Fruit fly (Drosophila melanogaster) whole organism, prepupa: Measurements from ENCODE around the gene CG7695.
A peak's percentile ranks its signal among the peaks of the same experiment; 100 is the strongest.

Experiments used
- Blimp-1 ChIP-seq: fragments of 200-800 bp; sonication (Bioruptor generic); optimal IDR thresholded peaks from 3 replicates; lab custom pipeline; 2017; ENCODE audit warnings: missing biosample characterization, missing genetic modification characterization, mild to moderate bottlenecking, moderate library complexity, missing genetic modification reagents
- CG10669 ChIP-seq: fragments of 200-800 bp; sonication (Bioruptor generic); optimal IDR thresholded peaks from 3 replicates; lab custom pipeline; 2018; ENCODE audit warnings: missing biosample characterization, mild to moderate bottlenecking, missing genetic modification characterization, moderate library complexity
- CG11294 ChIP-seq: fragments of 200-800 bp; sonication (Bioruptor generic); IDR thresholded peaks from 2 replicates; pipeline ENCODE4 v1.3.6; 2022; ENCODE audit warnings: missing biosample characterization, missing genetic modification characterization
- CG11902 ChIP-seq: fragments of 200-800 bp; sonication (Bioruptor generic); optimal IDR thresholded peaks from 3 replicates; lab custom pipeline; 2016; ENCODE audit warnings: missing biosample characterization, missing genetic modification characterization
- CG15336 ChIP-seq: fragments of 200-800 bp; sonication (Bioruptor generic); IDR thresholded peaks from 2 replicates; pipeline ENCODE4 v1.3.6; 2022; ENCODE audit warnings: missing biosample characterization, missing genetic modification characterization
- CG16779 ChIP-seq: fragments of 200-800 bp; sonication (Bioruptor generic); optimal IDR thresholded peaks from 3 replicates; lab custom pipeline; 2017; ENCODE audit warnings: missing biosample characterization, mild to moderate bottlenecking, missing genetic modification characterization
- CG3032 ChIP-seq: fragments of 200-800 bp; optimal IDR thresholded peaks from 2 replicates; lab custom pipeline; 2019; ENCODE audit warnings: missing biosample characterization, mild to moderate bottlenecking, missing genetic modification characterization, moderate library complexity
- CG31627 ChIP-seq: fragments of 200-800 bp; sonication (Bioruptor generic); optimal IDR thresholded peaks from 3 replicates; lab custom pipeline; 2016; ENCODE audit warnings: missing biosample characterization, missing genetic modification characterization
- CG32006 ChIP-seq: fragments of 200-800 bp; sonication (Bioruptor generic); optimal IDR thresholded peaks from 3 replicates; lab custom pipeline; 2017; ENCODE audit warnings: missing biosample characterization, mild to moderate bottlenecking, missing genetic modification characterization
- CG34406 ChIP-seq: fragments of 200-800 bp; sonication (Bioruptor generic); optimal IDR thresholded peaks from 3 replicates; lab custom pipeline; 2016; ENCODE audit warnings: missing biosample characterization, missing genetic modification characterization
- CG4318 ChIP-seq: fragments of 200-800 bp; sonication (Bioruptor generic); optimal IDR thresholded peaks from 3 replicates; lab custom pipeline; 2017; ENCODE audit warnings: missing biosample characterization, mild to moderate bottlenecking, missing genetic modification characterization
- CG6163 ChIP-seq: fragments of 200-800 bp; sonication (Bioruptor generic); IDR thresholded peaks from 3 replicates; pipeline ENCODE4 v1.3.6; 2022; ENCODE audit warnings: missing biosample characterization, missing genetic modification characterization
- CG6276 ChIP-seq: fragments of 200-800 bp; sonication (Bioruptor generic); optimal IDR thresholded peaks from 2 replicates; lab custom pipeline; 2017; ENCODE audit warnings: missing biosample characterization, mild to moderate bottlenecking, missing genetic modification characterization
- CG6792 ChIP-seq: fragments of 200-800 bp; sonication (Bioruptor generic); optimal IDR thresholded peaks from 3 replicates; lab custom pipeline; 2016; ENCODE audit warnings: missing biosample characterization, missing genetic modification characterization
- CG6808 ChIP-seq: fragments of 200-800 bp; sonication (Bioruptor generic); optimal IDR thresholded peaks from 3 replicates; lab custom pipeline; 2017; ENCODE audit warnings: missing biosample characterization, missing genetic modification characterization, mild to moderate bottlenecking, moderate library complexity, missing genetic modification reagents
- CG7368 ChIP-seq: fragments of 200-800 bp; sonication (Bioruptor generic); optimal IDR thresholded peaks from 3 replicates; lab custom pipeline; 2016; ENCODE audit warnings: missing biosample characterization, missing genetic modification characterization
- CG8119 ChIP-seq: fragments of 200-800 bp; sonication (Bioruptor generic); IDR thresholded peaks from 3 replicates; pipeline ENCODE4 v1.3.6; 2022; ENCODE audit warnings: missing biosample characterization, missing genetic modification characterization
- CG8632 ChIP-seq: fragments of 200-800 bp; sonication (Bioruptor generic); optimal IDR thresholded peaks from 3 replicates; lab custom pipeline; 2016; ENCODE audit warnings: missing biosample characterization, missing genetic modification characterization
- CG9139 ChIP-seq: fragments of 200-800 bp; sonication (Bioruptor generic); optimal IDR thresholded peaks from 3 replicates; lab custom pipeline; 2017; ENCODE audit warnings: missing biosample characterization, mild to moderate bottlenecking, missing genetic modification characterization
- Eip75B ChIP-seq: fragments of 200-800 bp; sonication (Bioruptor generic); optimal IDR thresholded peaks from 3 replicates; lab custom pipeline; 2016; ENCODE audit warnings: missing biosample characterization, missing genetic modification characterization
- Eip93F ChIP-seq: fragments of 200-800 bp; sonication (Bioruptor generic); optimal IDR thresholded peaks from 2 replicates; lab custom pipeline; 2016; ENCODE audit warnings: missing biosample characterization, mild to moderate bottlenecking, missing genetic modification characterization
- Ets21C ChIP-seq: fragments of 200-800 bp; sonication (Bioruptor generic); optimal IDR thresholded peaks from 3 replicates; lab custom pipeline; 2016; ENCODE audit warnings: missing biosample characterization, missing genetic modification characterization
- Ets96B ChIP-seq: fragments of 200-800 bp; optimal IDR thresholded peaks from 2 replicates; lab custom pipeline; 2019; ENCODE audit warnings: missing biosample characterization, mild to moderate bottlenecking, missing genetic modification characterization, moderate library complexity
- Hr38 ChIP-seq: sonication (Bioruptor generic); optimal IDR thresholded peaks from 2 replicates; lab custom pipeline; 2016; ENCODE audit warnings: missing biosample characterization, missing genetic modification characterization
- Hr39 ChIP-seq: fragments of 200-800 bp; sonication (Bioruptor generic); optimal IDR thresholded peaks from 2 replicates; lab custom pipeline; 2016; ENCODE audit warnings: missing biosample characterization, missing genetic modification characterization
- Lpt ChIP-seq: fragments of 200-800 bp; sonication (Bioruptor generic); optimal IDR thresholded peaks from 3 replicates; lab custom pipeline; 2016; ENCODE audit warnings: missing biosample characterization, missing genetic modification characterization
- Met ChIP-seq: fragments of 200-800 bp; sonication (Bioruptor generic); optimal IDR thresholded peaks from 3 replicates; lab custom pipeline; 2016; ENCODE audit warnings: missing biosample characterization, missing genetic modification characterization
- OdsH ChIP-seq: fragments of 200-800 bp; sonication (Bioruptor generic); optimal IDR thresholded peaks from 3 replicates; lab custom pipeline; 2016; ENCODE audit warnings: missing biosample characterization, missing genetic modification characterization
- achi ChIP-seq: fragments of 200-800 bp; sonication (Bioruptor generic); optimal IDR thresholded peaks from 3 replicates; lab custom pipeline; 2016; ENCODE audit warnings: missing biosample characterization, missing genetic modification characterization
- acj6 ChIP-seq: fragments of 200-800 bp; sonication (Bioruptor generic); optimal IDR thresholded peaks from 3 replicates; lab custom pipeline; 2016; ENCODE audit warnings: missing biosample characterization, missing genetic modification characterization
- dac ChIP-seq: fragments of 200-800 bp; sonication (Bioruptor generic); optimal IDR thresholded peaks from 2 replicates; lab custom pipeline; 2017; ENCODE audit warnings: missing biosample characterization, mild to moderate bottlenecking, missing genetic modification characterization
- dsx ChIP-seq: fragments of 200-800 bp; optimal IDR thresholded peaks from 3 replicates; lab custom pipeline; 2019; ENCODE audit warnings: missing biosample characterization, mild to moderate bottlenecking, missing genetic modification characterization, moderate library complexity; ENCODE audit not compliant: poor library complexity, severe bottlenecking
- eg ChIP-seq: fragments of 200-800 bp; sonication (Bioruptor generic); IDR thresholded peaks from 3 replicates; pipeline ENCODE4 v1.3.6; 2022; ENCODE audit warnings: missing biosample characterization, missing genetic modification characterization
- esn ChIP-seq: fragments of 200-800 bp; sonication (Bioruptor generic); optimal IDR thresholded peaks from 2 replicates; lab custom pipeline; 2016; ENCODE audit warnings: missing biosample characterization, mild to moderate bottlenecking, missing genetic modification characterization, moderate library complexity
- fd59A ChIP-seq: fragments of 200-800 bp; sonication (Bioruptor generic); optimal IDR thresholded peaks from 2 replicates; lab custom pipeline; 2017; ENCODE audit warnings: missing biosample characterization, mild to moderate bottlenecking, missing genetic modification characterization, missing genetic modification reagents
- fd85E ChIP-seq: fragments of 200-800 bp; sonication (Bioruptor generic); optimal IDR thresholded peaks from 3 replicates; lab custom pipeline; 2016; ENCODE audit warnings: missing biosample characterization, missing genetic modification characterization
- lz ChIP-seq: fragments of 200-800 bp; sonication (Bioruptor generic); optimal IDR thresholded peaks from 3 replicates; lab custom pipeline; 2016; ENCODE audit warnings: missing biosample characterization, missing genetic modification characterization
- pdm3 ChIP-seq: fragments of 200-800 bp; sonication (Bioruptor generic); optimal IDR thresholded peaks from 3 replicates; lab custom pipeline; 2016; ENCODE audit warnings: missing biosample characterization, missing genetic modification characterization
- spab ChIP-seq: fragments of 200-800 bp; sonication (Bioruptor generic); optimal IDR thresholded peaks from 2 replicates; lab custom pipeline; 2017; ENCODE audit warnings: missing biosample characterization, mild to moderate bottlenecking, missing genetic modification characterization, missing genetic modification reagents
- ss ChIP-seq, 2 experiments: fragments of 200-800 bp; sonication (Bioruptor generic); optimal IDR thresholded peaks; 2 replicates in 1 of 2; 3 replicates in 1 of 2; lab custom pipeline; 2017 to 2018; ENCODE audit warnings: mild to moderate bottlenecking in 2 of 2, missing biosample characterization in 2 of 2, missing genetic modification characterization in 2 of 2, moderate library complexity in 1 of 2
- topi ChIP-seq: fragments of 200-800 bp; sonication (Bioruptor generic); optimal IDR thresholded peaks from 3 replicates; lab custom pipeline; 2016; ENCODE audit warnings: missing biosample characterization, missing genetic modification characterization
- vri ChIP-seq: fragments of 200-800 bp; sonication (Bioruptor generic); optimal IDR thresholded peaks from 3 replicates; lab custom pipeline; 2016; ENCODE audit warnings: missing biosample characterization, mild to moderate bottlenecking, missing genetic modification characterization

Gene CG7695

DNA sequence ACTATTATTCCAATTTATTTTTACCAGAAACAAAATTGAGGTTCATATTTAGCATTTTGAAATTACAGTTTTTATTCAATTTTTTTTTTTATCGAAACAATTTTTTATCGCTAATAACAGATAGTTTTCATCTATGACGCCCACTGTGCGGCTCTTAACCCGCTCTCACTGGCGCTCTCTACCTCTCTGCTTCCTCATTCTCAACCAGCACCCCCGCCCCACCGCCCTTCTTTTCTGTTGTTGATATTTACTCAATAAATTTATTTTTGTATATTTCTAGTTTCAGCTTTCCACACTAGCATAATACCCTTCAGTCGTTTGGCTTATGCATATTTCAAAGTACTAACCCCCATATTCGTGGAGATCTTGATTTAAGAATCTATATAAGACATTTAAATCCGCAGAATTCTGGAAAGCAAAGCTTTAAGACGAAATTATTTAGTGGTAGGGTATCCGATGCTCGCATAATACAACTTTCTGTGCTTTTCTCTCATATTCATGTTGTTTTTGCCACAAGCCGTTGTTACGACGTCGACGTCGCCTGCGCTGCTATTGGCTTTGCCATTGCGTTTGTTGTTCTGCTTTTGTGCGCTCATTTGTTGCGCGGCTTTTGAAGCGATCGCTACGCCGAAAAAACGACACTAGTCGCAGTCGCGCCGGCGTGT, 33.3 kb downstream of the CG7695 start (continued):
- TF ChIP-seq esn (GFP tag; lab: Kevin White, UChicago) (peak; percentile 84), Lpt (GFP tag; lab: Kevin White, UChicago) (peak; percentile 88), eg (peak; percentile 90), CG8119 (peak; percentile 92), CG6163 (GFP tag; lab: Robert Waterston, UW) (peak; percentile 87), dac (GFP tag; lab: Kevin White, UChicago) (peak; percentile 83), topi (peak; percentile 81), CG7368 (GFP tag; lab: Kevin White, UChicago) (peak; percentile 84), CG9139 (GFP tag; lab: Kevin White, UChicago) (peak; percentile 76), CG3032 (peak; percentile 91), pdm3 (GFP tag; lab: Kevin White, UChicago) (peak; percentile 94), spab (GFP tag; lab: Kevin White, UChicago) (peak; percentile 88), Ets21C (GFP tag; lab: Kevin White, UChicago) (peak; percentile 61), CG6792 (GFP tag; lab: Kevin White, UChicago) (peak; percentile 89), Ets96B (tag; lab: Kevin White, UChicago) (peak; percentile 94), Eip93F (GFP tag; lab: Kevin White, UChicago) (peak; percentile 23), CG11902 (GFP tag; lab: Kevin White, UChicago) (peak; percentile 83), CG32006 (peak; percentile 95), acj6 (peak; percentile 87), CG10669 (GFP tag; lab: Kevin White, UChicago) (peak; percentile 94), ss (GFP tag; optimal IDR thresholded peaks at IDR 0.05; lab: Kevin White, UChicago) (peak; percentile 85 to 86), Hr39 (GFP tag; lab: Kevin White, UChicago) (peak; percentile 84), dsx (GFP tag; lab: Kevin White, UChicago) (peak; percentile 84), Blimp-1 (GFP tag; lab: Kevin White, UChicago) (peak; percentile 27), CG8632 (GFP tag; lab: Kevin White, UChicago) (peak; percentile 78), Met (GFP tag; lab: Kevin White, UChicago) (peak; percentile 89), OdsH (GFP tag; lab: Kevin White, UChicago) (peak; percentile 92), CG16779 (tag; lab: Kevin White, UChicago) (peak; percentile 86), Hr38 (GFP tag; lab: Kevin White, UChicago) (no peak), fd85E (GFP tag; lab: Kevin White, UChicago) (no peak), achi (GFP tag; lab: Kevin White, UChicago) (peak; percentile 87), fd59A (GFP tag; lab: Kevin White, UChicago) (peak; percentile 85), CG4318 (GFP tag; lab: Kevin White, UChicago) (peak; percentile 84), CG6276 (GFP tag; lab: Kevin White, UChicago) (peak; percentile 84), Eip75B (peak; percentile 85), lz (GFP tag; lab: Kevin White, UChicago) (peak; percentile 85), CG15336 (peak; percentile 90), CG31627 (GFP tag; lab: Kevin White, UChicago) (peak; percentile 84), CG11294 (GFP tag; lab: Robert Waterston, UW) (peak; percentile 81)

DNA sequence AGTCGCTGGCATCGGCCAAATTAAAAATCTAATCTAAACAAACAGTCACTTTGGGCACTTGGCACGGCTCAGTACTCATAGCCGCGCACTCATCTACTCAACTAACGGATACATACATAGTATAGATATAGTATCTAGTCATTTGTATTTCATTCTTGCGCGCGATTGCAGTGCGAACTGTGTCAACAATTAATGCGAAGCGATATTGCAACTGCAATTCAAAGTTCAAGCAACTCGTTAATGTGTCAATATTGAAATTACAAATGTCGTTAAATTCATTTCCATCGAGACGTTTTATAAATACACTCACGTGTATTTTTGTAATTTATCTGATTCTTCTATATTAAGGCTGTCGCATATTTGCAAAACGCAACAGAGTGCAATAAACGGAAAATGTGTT, 35.1 kb downstream of the CG7695 start:
- TF ChIP-seq vri (GFP tag; lab: Kevin White, UChicago) (peak; percentile 27), CG6163 (GFP tag; lab: Robert Waterston, UW) (0 out of 3 replicates have a peak, but pooled peaks have one; percentile 11), CG34406 (no peak), CG6808 (peak; percentile 5)
